Fruit fly (Drosophila melanogaster) whole organism: ENCODE measurements around the gene Sem1.

ENCODE experiments used
- CG8478 ChIP-seq: fragments of >200 bp; optimal IDR thresholded peaks from 2 replicates; lab custom pipeline; 2018; ENCODE audit warnings: inconsistent platforms
- Dll ChIP-seq: fragments of >200 bp; optimal IDR thresholded peaks from 2 replicates; lab custom pipeline; 2017
- EcR ChIP-seq, 2 experiments: fragments of >200 bp; optimal IDR thresholded peaks; 2 replicates each; lab custom pipeline; 2017; ENCODE audit warnings: missing biosample characterization in 2 of 2, missing genetic modification characterization in 2 of 2, missing genetic modification reagents in 2 of 2
- usp ChIP-seq: fragments of >200 bp; optimal IDR thresholded peaks from 2 replicates; lab custom pipeline; 2017; ENCODE audit warnings: missing biosample characterization, missing genetic modification characterization, mixed read lengths

- TF ChIP-seq CG8478 (lab: Kevin White, UChicago) (no peak), EcR (GFP tag; optimal IDR thresholded peaks at IDR 0.05; lab: Kevin White, UChicago) (no peak), usp (GFP tag; lab: Kevin White, UChicago) (no peak), Dll (no peak)
Observed at dm6 chr2L:7028440-7028839, 35.3 kb upstream of the Sem1 start.
